Fruit fly (Drosophila melanogaster) whole organism, prepupa: Measurements from ENCODE around the gene CG4789.

ENCODE experiments used
- CG6808 ChIP-seq: fragments of 200-800 bp; sonication (Bioruptor generic); optimal IDR thresholded peaks from 3 replicates; lab custom pipeline; 2017; ENCODE audit warnings: missing biosample characterization, missing genetic modification characterization, mild to moderate bottlenecking, moderate library complexity, missing genetic modification reagents
- pdm3 ChIP-seq: fragments of 200-800 bp; sonication (Bioruptor generic); optimal IDR thresholded peaks from 3 replicates; lab custom pipeline; 2016; ENCODE audit warnings: missing biosample characterization, missing genetic modification characterization

dm6 chrX:16768770-16769169, 32.0 kb upstream of the CG4789 start:
- TF ChIP-seq pdm3 (GFP tag; lab: Kevin White, UChicago) (no peak), CG6808 (GFP tag; lab: Kevin White, UChicago) (no peak)
